Worm (Caenorhabditis elegans) whole organism, L2 larva: ENCODE measurements around the gene F33G12.3.

Source experiments
- F13H6.1 ChIP-seq: sonication (generic microtip); optimal IDR thresholded peaks from 2 replicates; lab custom pipeline; 2016; ENCODE audit warnings: missing genetic modification characterization, missing compliant biosample characterization
- blmp-1 ChIP-seq: sonication (generic microtip); optimal IDR thresholded peaks from 2 replicates; lab custom pipeline; 2017; ENCODE audit warnings: missing genetic modification characterization, mild to moderate bottlenecking, missing compliant biosample characterization, antibody characterized with exemption, moderate library complexity; ENCODE audit not compliant: insufficient read depth
- fos-1 ChIP-seq: fragments of 150-350 bp; optimal IDR thresholded peaks from 2 replicates; lab custom pipeline; 2014; ENCODE audit warnings: missing biosample characterization, missing genetic modification characterization
- mab-5 ChIP-seq: fragments of 150-350 bp; optimal IDR thresholded peaks from 2 replicates; lab custom pipeline; 2014; ENCODE audit warnings: missing biosample characterization, missing genetic modification characterization
- nhr-237 ChIP-seq: fragments of 150-350 bp; optimal IDR thresholded peaks from 2 replicates; lab custom pipeline; 2014; ENCODE audit warnings: missing biosample characterization, missing genetic modification characterization
- nhr-25 ChIP-seq: fragments of 150-350 bp; sonication (generic microtip); optimal IDR thresholded peaks from 3 replicates; lab custom pipeline; 2014; ENCODE audit warnings: missing biosample characterization, missing genetic modification characterization
- sma-3 ChIP-seq: sonication (generic microtip); optimal IDR thresholded peaks from 2 replicates; lab custom pipeline; 2016; ENCODE audit warnings: missing genetic modification reagents, missing genetic modification characterization, missing compliant biosample characterization
- unc-39 ChIP-seq: fragments of 150-350 bp; optimal IDR thresholded peaks from 2 replicates; lab custom pipeline; 2014; ENCODE audit warnings: missing biosample characterization, missing genetic modification characterization
- unc-62 ChIP-seq: fragments of 150-350 bp; optimal IDR thresholded peaks from 2 replicates; lab custom pipeline; 2014; ENCODE audit warnings: missing biosample characterization, missing genetic modification reagents, missing genetic modification characterization

ce11 chrII:5003660-5004059 is 30.2 kb downstream of the F33G12.3 start, which contains the start of gene F59A6.10:
- TF ChIP-seq unc-62 = no peak
- TF ChIP-seq nhr-25 (tag; lab: Kevin White, UChicago) = no peak
- no peak for TF ChIP-seq F13H6.1 (tag; lab: Kevin White, UChicago)
- TF ChIP-seq fos-1 (tag; lab: Kevin White, UChicago) = no peak
- TF ChIP-seq unc-39 (tag; lab: Kevin White, UChicago) = no peak
- no peak for TF ChIP-seq nhr-237 (tag; lab: Kevin White, UChicago)
- no peak for TF ChIP-seq blmp-1
- no peak for TF ChIP-seq mab-5
- TF ChIP-seq sma-3 (GFP tag; lab: Kevin White, UChicago) = no peak
